Fruit fly (Drosophila melanogaster) whole organism, embryonic: Measurements from ENCODE around the gene Cad99C.

Source experiments
- Antp ChIP-seq: fragments of 200-800 bp; sonication (Bioruptor generic); optimal IDR thresholded peaks from 3 replicates; lab custom pipeline; 2016; ENCODE audit warnings: missing biosample characterization, missing genetic modification characterization
- BEAF-32 ChIP-seq: fragments of 200-800 bp; sonication (Bioruptor generic); optimal IDR thresholded peaks from 3 replicates; lab custom pipeline; 2017; ENCODE audit warnings: missing biosample characterization, missing genetic modification characterization, mild to moderate bottlenecking, moderate library complexity, missing genetic modification reagents
- CG10366 ChIP-seq: fragments of 200-800 bp; sonication (Bioruptor generic); IDR thresholded peaks from 2 replicates; pipeline ENCODE4 v1.3.6; 2022; ENCODE audit warnings: missing biosample characterization, missing genetic modification characterization
- CG10462 ChIP-seq: fragments of 200-800 bp; sonication (Bioruptor generic); optimal IDR thresholded peaks from 2 replicates; lab custom pipeline; 2016; ENCODE audit warnings: missing biosample characterization, missing genetic modification characterization
- CG11085 ChIP-seq: fragments of 200-800 bp; sonication (Bioruptor generic); IDR thresholded peaks from 2 replicates; pipeline ENCODE4 v1.3.6; 2022; ENCODE audit warnings: missing biosample characterization, missing genetic modification characterization
- CG13296 ChIP-seq: fragments of 200-800 bp; sonication (Bioruptor generic); optimal IDR thresholded peaks from 3 replicates; lab custom pipeline; 2018; ENCODE audit warnings: missing biosample characterization, mild to moderate bottlenecking, missing genetic modification characterization
- CG14710 ChIP-seq: fragments of 200-800 bp; sonication (Bioruptor generic); optimal IDR thresholded peaks from 3 replicates; lab custom pipeline; 2019; ENCODE audit warnings: missing biosample characterization, mild to moderate bottlenecking, missing genetic modification characterization, moderate library complexity
- CG1603 ChIP-seq: fragments of 200-800 bp; sonication (Bioruptor generic); optimal IDR thresholded peaks from 2 replicates; lab custom pipeline; 2019; ENCODE audit warnings: missing biosample characterization, mild to moderate bottlenecking, missing genetic modification characterization, moderate library complexity
- CG1647 ChIP-seq: fragments of 200-800 bp; sonication (Bioruptor generic); optimal IDR thresholded peaks from 3 replicates; lab custom pipeline; 2016; ENCODE audit warnings: missing biosample characterization, missing genetic modification characterization
- CG17328 ChIP-seq: fragments of 200-800 bp; sonication (Bioruptor generic); IDR thresholded peaks from 2 replicates; pipeline ENCODE4 v1.3.6; 2022; ENCODE audit warnings: missing biosample characterization, missing genetic modification characterization
- CG18011 ChIP-seq: fragments of 200-800 bp; sonication (Bioruptor generic); optimal IDR thresholded peaks from 2 replicates; lab custom pipeline; 2017; ENCODE audit warnings: missing biosample characterization, missing genetic modification characterization, mild to moderate bottlenecking, moderate library complexity, missing genotype
- CG18476 ChIP-seq: fragments of 200-800 bp; sonication (Bioruptor generic); optimal IDR thresholded peaks from 2 replicates; lab custom pipeline; 2016; ENCODE audit warnings: missing biosample characterization, mild to moderate bottlenecking, missing genetic modification characterization
- CG34422 ChIP-seq: fragments of 200-800 bp; sonication (Bioruptor generic); IDR thresholded peaks from 3 replicates; pipeline ENCODE4 v1.3.6; 2022; ENCODE audit warnings: missing biosample characterization, missing genetic modification characterization
- CG4424 ChIP-seq: fragments of 200-800 bp; sonication (Bioruptor generic); optimal IDR thresholded peaks from 3 replicates; lab custom pipeline; 2016; ENCODE audit warnings: missing biosample characterization, missing genetic modification characterization
- CG7928 ChIP-seq: fragments of 200-800 bp; sonication (Bioruptor generic); optimal IDR thresholded peaks from 2 replicates; lab custom pipeline; 2017; ENCODE audit warnings: missing biosample characterization, mild to moderate bottlenecking, missing genetic modification characterization
- CG8478 ChIP-seq: fragments of >200 bp; optimal IDR thresholded peaks from 2 replicates; lab custom pipeline; 2018
- CG9817 ChIP-seq: fragments of 200-800 bp; sonication (Bioruptor generic); optimal IDR thresholded peaks from 2 replicates; lab custom pipeline; 2018; ENCODE audit warnings: missing biosample characterization, mild to moderate bottlenecking, missing genetic modification characterization, moderate library complexity
- CHES-1-like ChIP-seq: fragments of 200-800 bp; sonication (Bioruptor generic); optimal IDR thresholded peaks from 2 replicates; lab custom pipeline; 2016; ENCODE audit warnings: missing biosample characterization, missing genetic modification characterization
- Dbx ChIP-seq: fragments of 200-800 bp; sonication (Bioruptor generic); IDR thresholded peaks from 3 replicates; pipeline ENCODE4 v1.3.6; 2022; ENCODE audit warnings: missing biosample characterization, missing genetic modification characterization
- Dek ChIP-seq: fragments of 200-800 bp; sonication (Bioruptor generic); optimal IDR thresholded peaks from 3 replicates; lab custom pipeline; 2019; ENCODE audit warnings: missing biosample characterization, mild to moderate bottlenecking, missing genetic modification characterization, moderate library complexity
- E2f2 ChIP-seq: fragments of 200-800 bp; sonication (Bioruptor generic); IDR thresholded peaks from 2 replicates; pipeline ENCODE4 v1.3.6; 2022; ENCODE audit warnings: missing biosample characterization, missing genetic modification characterization
- Gsc ChIP-seq: fragments of 200-800 bp; sonication (Bioruptor generic); IDR thresholded peaks from 2 replicates; pipeline ENCODE4 v1.3.6; 2022; ENCODE audit warnings: missing biosample characterization, missing genetic modification characterization
- Gug ChIP-seq: fragments of 200-800 bp; sonication (Bioruptor generic); IDR thresholded peaks from 4 replicates; pipeline ENCODE4 v1.3.6; 2022; ENCODE audit warnings: missing biosample characterization, missing genetic modification characterization
- Hsf ChIP-seq: fragments of 200-800 bp; sonication (Bioruptor generic); optimal IDR thresholded peaks from 3 replicates; lab custom pipeline; 2016; ENCODE audit warnings: missing biosample characterization, missing genetic modification characterization
- MTF-1 ChIP-seq: fragments of 200-800 bp; sonication (Bioruptor generic); optimal IDR thresholded peaks from 2 replicates; lab custom pipeline; 2018; ENCODE audit warnings: missing biosample characterization, mild to moderate bottlenecking, missing genetic modification characterization, borderline replicate concordance
- Oaz ChIP-seq: fragments of 200-800 bp; sonication (Bioruptor generic); IDR thresholded peaks from 2 replicates; pipeline ENCODE4 v1.3.6; 2022; ENCODE audit warnings: missing biosample characterization, missing genetic modification characterization
- Oli ChIP-seq: fragments of 200-800 bp; sonication (Bioruptor generic); optimal IDR thresholded peaks from 2 replicates; lab custom pipeline; 2018; ENCODE audit warnings: missing biosample characterization, mild to moderate bottlenecking, missing genetic modification characterization, moderate library complexity
- Optix ChIP-seq: fragments of 200-800 bp; sonication (Bioruptor generic); IDR thresholded peaks from 3 replicates; pipeline ENCODE4 v1.3.6; 2022; ENCODE audit warnings: missing biosample characterization, missing genetic modification characterization
- Sox100B ChIP-seq: fragments of 200-800 bp; sonication (Bioruptor generic); optimal IDR thresholded peaks from 3 replicates; lab custom pipeline; 2018; ENCODE audit warnings: missing biosample characterization, mild to moderate bottlenecking, missing genetic modification characterization
- Stat92E ChIP-seq, 3 experiments: fragments of >200 bp in 2 of 3; fragments of 200-800 bp in 1 of 3; sonication (Bioruptor generic) in 1 of 3; optimal IDR thresholded peaks; 2 replicates each; lab custom pipeline; 2017 to 2019; ENCODE audit warnings: missing biosample characterization in 3 of 3, missing genetic modification characterization in 3 of 3, mild to moderate bottlenecking in 1 of 3, moderate library complexity in 1 of 3
- ase ChIP-seq: fragments of 200-800 bp; sonication (Bioruptor generic); IDR thresholded peaks from 3 replicates; pipeline ENCODE4 v1.3.6; 2022; ENCODE audit warnings: missing biosample characterization, missing genetic modification characterization
- az2 ChIP-seq: fragments of 200-800 bp; sonication (Bioruptor generic); optimal IDR thresholded peaks from 3 replicates; lab custom pipeline; 2016; ENCODE audit warnings: missing biosample characterization, missing genetic modification characterization
- bab2 ChIP-seq: fragments of 200-800 bp; sonication (Bioruptor generic); optimal IDR thresholded peaks from 2 replicates; lab custom pipeline; 2016; ENCODE audit warnings: missing biosample characterization, missing genetic modification characterization
- chinmo ChIP-seq: fragments of 200-800 bp; sonication (Bioruptor generic); IDR thresholded peaks from 4 replicates; pipeline ENCODE4 v1.3.6; 2022; ENCODE audit warnings: missing biosample characterization, missing genetic modification characterization; ENCODE audit not compliant: partially characterized antibody
- chm ChIP-seq: fragments of 200-800 bp; sonication (Bioruptor generic); IDR thresholded peaks from 2 replicates; pipeline ENCODE4 v1.3.6; 2022; ENCODE audit warnings: missing biosample characterization, missing genetic modification characterization
- chn ChIP-seq: fragments of 200-800 bp; sonication (Bioruptor generic); optimal IDR thresholded peaks from 2 replicates; lab custom pipeline; 2016; ENCODE audit warnings: missing biosample characterization, missing genetic modification characterization
- ci ChIP-seq: fragments of 200-800 bp; sonication (Bioruptor generic); IDR thresholded peaks from 3 replicates; pipeline ENCODE4 v1.3.6; 2022; ENCODE audit warnings: missing biosample characterization, missing genetic modification characterization
- dati ChIP-seq: fragments of 200-800 bp; sonication (Bioruptor generic); IDR thresholded peaks from 2 replicates; pipeline ENCODE4 v1.3.6; 2022; ENCODE audit warnings: missing biosample characterization, missing genetic modification characterization
- disco-r ChIP-seq: fragments of 200-800 bp; sonication (Bioruptor generic); optimal IDR thresholded peaks from 2 replicates; lab custom pipeline; 2016; ENCODE audit warnings: missing biosample characterization, missing genetic modification characterization
- dmrt11E ChIP-seq: fragments of 200-800 bp; sonication (Bioruptor generic); optimal IDR thresholded peaks from 3 replicates; lab custom pipeline; 2018; ENCODE audit warnings: missing biosample characterization, mild to moderate bottlenecking, missing genetic modification characterization, moderate library complexity
- ewg ChIP-seq: fragments of 200-800 bp; sonication (Bioruptor generic); optimal IDR thresholded peaks from 3 replicates; lab custom pipeline; 2017; ENCODE audit warnings: mild to moderate bottlenecking, missing biosample characterization, missing genetic modification reagents, missing genetic modification characterization
- fd96Cb ChIP-seq: fragments of 200-800 bp; sonication (Bioruptor generic); optimal IDR thresholded peaks from 2 replicates; lab custom pipeline; 2018; ENCODE audit warnings: missing biosample characterization, mild to moderate bottlenecking, missing genetic modification characterization, moderate library complexity
- kni ChIP-seq: fragments of 200-800 bp; sonication (Bioruptor generic); optimal IDR thresholded peaks from 3 replicates; lab custom pipeline; 2017; ENCODE audit warnings: mild to moderate bottlenecking, missing biosample characterization, missing genetic modification reagents, missing genetic modification characterization
- nau ChIP-seq: fragments of 200-800 bp; sonication (Bioruptor generic); optimal IDR thresholded peaks from 3 replicates; lab custom pipeline; 2017; ENCODE audit warnings: missing biosample characterization, mild to moderate bottlenecking, missing genetic modification characterization, missing genetic modification reagents
- psq ChIP-seq: fragments of 200-800 bp; sonication (Bioruptor generic); optimal IDR thresholded peaks from 2 replicates; lab custom pipeline; 2017; ENCODE audit warnings: missing biosample characterization, missing genetic modification characterization
- sd ChIP-seq: fragments of 200-800 bp; sonication (Bioruptor generic); optimal IDR thresholded peaks from 3 replicates; lab custom pipeline; 2018; ENCODE audit warnings: missing biosample characterization, mild to moderate bottlenecking, missing genetic modification characterization, moderate library complexity
- sna ChIP-seq: fragments of 200-800 bp; sonication (Bioruptor generic); IDR thresholded peaks from 2 replicates; pipeline ENCODE4 v1.3.6; 2022; ENCODE audit warnings: missing biosample characterization, missing genetic modification characterization; ENCODE audit not compliant: partially characterized antibody
- tll ChIP-seq, 2 experiments: fragments of 200-800 bp in 1 of 2; fragments of >200 bp in 1 of 2; sonication (Bioruptor generic) in 1 of 2; optimal IDR thresholded peaks; 2 replicates each; lab custom pipeline; 2017 to 2019; ENCODE audit warnings: missing biosample characterization in 2 of 2, missing genetic modification characterization in 2 of 2, mild to moderate bottlenecking in 1 of 2, moderate library complexity in 1 of 2
- vfl ChIP-seq: fragments of 200-800 bp; sonication (Bioruptor generic); optimal IDR thresholded peaks from 2 replicates; lab custom pipeline; 2016; ENCODE audit warnings: missing biosample characterization, missing genetic modification characterization
- wdn ChIP-seq: fragments of 200-800 bp; sonication (Bioruptor generic); IDR thresholded peaks from 2 replicates; pipeline ENCODE4 v1.3.6; 2022; ENCODE audit warnings: missing biosample characterization, missing genetic modification characterization

The Cad99C gene

dm6 chr3R:29859763-29860162 lies 18.3 kb downstream of the Cad99C start (continued):
- TF ChIP-seq Stat92E (GFP tag; optimal IDR thresholded peaks at IDR 0.05; lab: Kevin White, UChicago) (peak in 1 of 3 experiments; percentile 27), Gsc (GFP tag; lab: Robert Waterston, UW) (no peak), CHES-1-like (peak; percentile 39), Dbx (GFP tag; lab: Robert Waterston, UW) (peak; percentile 60; the same call in 1 of the 3 replicates), chinmo (no peak), Oaz (no peak), Antp (GFP tag; lab: Kevin White, UChicago) (no peak), CG4424 (GFP tag; lab: Kevin White, UChicago) (peak; percentile 27), Dek (tag; lab: Kevin White, UChicago) (peak; percentile 34), BEAF-32 (peak; percentile 34), vfl (GFP tag; lab: Kevin White, UChicago) (peak; percentile 18), ci (GFP tag; lab: Robert Waterston, UW) (peak; percentile 57; the same call in 1 of the 3 replicates), CG8478 (lab: Kevin White, UChicago) (no peak), CG18011 (GFP tag; lab: Kevin White, UChicago) (peak; percentile 38), fd96Cb (no peak), dati (peak; percentile 23; the same call in 1 of the 2 replicates), Hsf (GFP tag; lab: Kevin White, UChicago) (peak; percentile 32), sd (tag; lab: Kevin White, UChicago) (peak; percentile 27), nau (GFP tag; lab: Kevin White, UChicago) (no peak), chn (GFP tag; lab: Kevin White, UChicago) (no peak), ase (GFP tag; lab: Robert Waterston, UW) (peak; percentile 28; the same call in 1 of the 3 replicates), chm (GFP tag; lab: Robert Waterston, UW) (peak; percentile 79), Optix (GFP tag; lab: Robert Waterston, UW) (no peak), CG1647 (peak; percentile 31), CG1603 (tag; lab: Kevin White, UChicago) (peak; percentile 74), dmrt11E (tag; lab: Kevin White, UChicago) (no peak), Gug (peak; percentile 38; the same call in 1 of the 4 replicates), kni (GFP tag; lab: Kevin White, UChicago) (no peak), E2f2 (GFP tag; lab: Robert Waterston, UW) (peak; percentile 67), CG13296 (GFP tag; lab: Kevin White, UChicago) (peak; percentile 73), ewg (GFP tag; lab: Kevin White, UChicago) (peak; percentile 6), sna (GFP tag; lab: Robert Waterston, UW) (0 out of 2 replicates have a peak, but pooled peaks have one; percentile 49), CG34422 (peak; percentile 52; the same call in 1 of the 3 replicates), CG14710 (tag; lab: Kevin White, UChicago) (peak; percentile 78), Sox100B (GFP tag; lab: Kevin White, UChicago) (no peak), CG17328 (GFP tag; lab: Robert Waterston, UW) (no peak), MTF-1 (peak; percentile 20), CG7928 (GFP tag; lab: Kevin White, UChicago) (peak; percentile 4), tll (GFP tag; optimal IDR thresholded peaks at IDR 0.05; lab: Kevin White, UChicago) (no peak), Oli (tag; lab: Kevin White, UChicago) (no peak), az2 (GFP tag; lab: Kevin White, UChicago) (peak; percentile 37), psq (GFP tag; lab: Kevin White, UChicago) (no peak), wdn (GFP tag; lab: Robert Waterston, UW) (no peak), bab2 (peak; percentile 19), CG11085 (no peak), CG18476 (GFP tag; lab: Kevin White, UChicago) (peak; percentile 21), CG10366 (GFP tag; lab: Robert Waterston, UW) (peak; percentile 40), CG10462 (GFP tag; lab: Kevin White, UChicago) (no peak), CG9817 (tag; lab: Kevin White, UChicago) (peak; percentile 45), disco-r (no peak)
